Fruit fly (Drosophila melanogaster): ENCODE data around the gene fd3F.
A peak's percentile ranks its signal among the peaks of the same experiment; 100 is the strongest.

Gene fd3F

DNA sequence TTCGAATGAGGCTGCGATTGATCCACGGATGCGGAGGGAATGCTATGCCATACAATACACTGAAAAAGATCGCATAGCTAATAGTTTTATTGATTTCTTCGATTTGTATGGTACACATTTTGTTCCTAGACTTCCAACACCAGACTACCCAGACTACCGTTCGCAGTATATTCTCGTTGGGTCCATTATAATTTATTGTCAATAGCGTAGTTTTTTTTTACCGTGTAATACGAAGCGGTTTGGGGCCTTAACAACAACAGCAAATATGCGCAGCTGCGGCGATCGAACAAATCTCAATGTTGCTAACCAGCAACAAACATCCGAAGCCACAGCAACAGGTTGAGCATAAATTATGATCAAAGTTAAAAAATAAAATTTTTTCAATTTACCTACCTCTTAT lies 36.5 kb downstream of the fd3F start (continued):
- TF ChIP-seq disco-r (GFP tag; optimal IDR thresholded peaks at IDR 0.05) (peak; percentile 68), pho (GFP tag; optimal IDR thresholded peaks at IDR 0.05) (peak; percentile 67), CG6654 (GFP tag; optimal IDR thresholded peaks at IDR 0.05) (peak; percentile 17), CG7839 (tag; optimal IDR thresholded peaks at IDR 0.05) (peak; percentile 84), Hr51 (GFP tag; optimal IDR thresholded peaks at IDR 0.05) (peak; percentile 70 to 87), Rx (GFP tag; IDR thresholded peaks at IDR 0.05) (peak; percentile 71), sug (tag; optimal IDR thresholded peaks at IDR 0.05) (peak; percentile 66), CG12071 (GFP tag; optimal IDR thresholded peaks at IDR 0.05) (peak; percentile 85), run (tag; optimal IDR thresholded peaks at IDR 0.05) (peak; percentile 62), Dip2 (GFP tag; IDR thresholded peaks at IDR 0.05) (no peak), CG10565 (GFP tag; optimal IDR thresholded peaks at IDR 0.05) (no peak), CG11695 (GFP tag; IDR thresholded peaks at IDR 0.05) (peak; percentile 79), CG42726 (GFP tag; IDR thresholded peaks at IDR 0.05; ENCODE audit: partially characterized antibody) (no peak), dati (GFP tag; IDR thresholded peaks at IDR 0.05) (peak; percentile 48; the same call in 1 of the 2 replicates), H15 (GFP tag; IDR thresholded peaks at IDR 0.05) (peak; percentile 63; the same call in 2 of the 3 replicates), Dad (GFP tag; optimal IDR thresholded peaks at IDR 0.05) (peak; percentile 64), fd64A (GFP tag; optimal IDR thresholded peaks at IDR 0.05) (peak; percentile 55), wdn (GFP tag; IDR thresholded peaks at IDR 0.05) (peak; percentile 39; the same call in 1 of the 2 replicates), eyg (GFP tag; optimal IDR thresholded peaks at IDR 0.05) (no peak), CG17568 (GFP tag; optimal IDR thresholded peaks at IDR 0.05) (peak; percentile 73), CG11085 (GFP tag; IDR thresholded peaks at IDR 0.05) (0 out of 2 replicates have a peak, but pooled peaks have one; percentile 30), CG4617 (GFP tag; optimal IDR thresholded peaks at IDR 0.05; ENCODE audit: borderline replicate concordance) (peak; percentile 38), CG8281 (tag; optimal IDR thresholded peaks at IDR 0.05) (peak; percentile 50), Max (GFP tag; optimal IDR thresholded peaks at IDR 0.05) (peak; percentile 66), CG16863 (GFP tag; optimal IDR thresholded peaks at IDR 0.05) (peak; percentile 81), p53 (GFP tag; optimal IDR thresholded peaks at IDR 0.05) (no peak), CG12104 (GFP tag; optimal IDR thresholded peaks at IDR 0.05) (peak; percentile 51), trem (tag; optimal IDR thresholded peaks at IDR 0.05) (peak; percentile 41), CG1233 (GFP tag; optimal IDR thresholded peaks at IDR 0.05) (peak; percentile 78), CG17186 (GFP tag; optimal IDR thresholded peaks at IDR 0.05) (no peak), CG9727 (GFP tag; optimal IDR thresholded peaks at IDR 0.05) (peak; percentile 79), mam (GFP tag; optimal IDR thresholded peaks at IDR 0.05) (peak; percentile 68), ab (GFP tag; optimal IDR thresholded peaks at IDR 0.05) (peak; percentile 48), ttk (GFP tag; IDR thresholded peaks at IDR 0.05) (peak; percentile 64), Mad (GFP tag; optimal IDR thresholded peaks at IDR 0.05) (peak; percentile 68), sc (optimal IDR thresholded peaks at IDR 0.05) (no peak), sc (GFP tag; optimal IDR thresholded peaks at IDR 0.05) (peak; percentile 51), otp (GFP tag; IDR thresholded peaks at IDR 0.05) (peak; percentile 84), CG7786 (GFP tag; optimal IDR thresholded peaks at IDR 0.05) (peak; percentile 74), Mrtf (GFP tag; IDR thresholded peaks at IDR 0.05) (peak; percentile 76; the same call in 2 of the 3 replicates), z (GFP tag; IDR thresholded peaks at IDR 0.05) (no peak), gcm2 (GFP tag; optimal IDR thresholded peaks at IDR 0.05) (peak; percentile 55), HmgZ (tag; optimal IDR thresholded peaks at IDR 0.05) (peak; percentile 78), MBD-R2 (GFP tag; IDR thresholded peaks at IDR 0.05) (peak; percentile 40), mirr (GFP tag; optimal IDR thresholded peaks at IDR 0.05) (peak; percentile 57), stwl (tag; optimal IDR thresholded peaks at IDR 0.05) (no peak), Kr (GFP tag; optimal IDR thresholded peaks at IDR 0.05) (no peak), h (optimal IDR thresholded peaks at IDR 0.05) (no peak), Ada2b (GFP tag; IDR thresholded peaks at IDR 0.05) (peak; percentile 77), ems (GFP tag; optimal IDR thresholded peaks at IDR 0.05) (peak; percentile 65), CG11723 (GFP tag; optimal IDR thresholded peaks at IDR 0.05) (peak; percentile 75), repo (GFP tag; optimal IDR thresholded peaks at IDR 0.05) (peak; percentile 75)

Data from whole organism, embryonic.